Worm (Caenorhabditis elegans) whole organism, L4 larva: Measurements from ENCODE around the gene F09B12.3.
A peak's percentile ranks its signal among the peaks of the same experiment; 100 is the strongest.

Source experiments
- F10B5.3 ChIP-seq: sonication (generic microtip); optimal IDR thresholded peaks from 2 replicates; lab custom pipeline; 2016; ENCODE audit warnings: mild to moderate bottlenecking, missing genetic modification characterization, missing compliant biosample characterization
- F37D6.2 ChIP-seq: sonication (generic microtip); optimal IDR thresholded peaks from 2 replicates; lab custom pipeline; 2016; ENCODE audit warnings: mild to moderate bottlenecking, missing genetic modification characterization, missing compliant biosample characterization
- Y105C5A.15 ChIP-seq: fragments of 200-800 bp; sonication (Bioruptor generic); IDR thresholded peaks from 2 replicates; pipeline ENCODE4 v1.3.6; 2022; ENCODE audit warnings: missing genetic modification characterization, missing compliant biosample characterization
- Y5F2A.4 ChIP-seq: fragments of 200-800 bp; sonication (Bioruptor generic); optimal IDR thresholded peaks from 2 replicates; lab custom pipeline; 2018; ENCODE audit warnings: mild to moderate bottlenecking, missing genetic modification characterization, missing compliant biosample characterization
- ZK337.2 ChIP-seq: fragments of 200-800 bp; sonication (Bioruptor generic); IDR thresholded peaks from 2 replicates; pipeline ENCODE4 v1.3.6; 2022; ENCODE audit warnings: missing genetic modification reagents, missing genetic modification characterization, missing compliant biosample characterization
- aha-1 ChIP-seq: fragments of 150-350 bp; peaks from one replicate; lab custom pipeline; 2014; ENCODE audit warnings: missing biosample characterization, missing genetic modification characterization
- arid-1 ChIP-seq: fragments of 200-800 bp; sonication (Bioruptor generic); conservative IDR thresholded peaks from 2 replicates; pipeline ENCODE4 v1.3.6; 2022; ENCODE audit warnings: missing genetic modification reagents, missing genetic modification characterization, missing compliant biosample characterization
- ceh-44 ChIP-seq: fragments of 200-800 bp; sonication (Bioruptor generic); IDR thresholded peaks from 2 replicates; pipeline ENCODE4 v1.3.6; 2022; ENCODE audit warnings: missing genetic modification reagents, missing genetic modification characterization, missing compliant biosample characterization
- cey-2 ChIP-seq: sonication (generic microtip); optimal IDR thresholded peaks from 3 replicates; lab custom pipeline; 2017; ENCODE audit warnings: missing genetic modification characterization, mild to moderate bottlenecking, missing compliant biosample characterization, antibody characterized with exemption, borderline replicate concordance; ENCODE audit not compliant: insufficient read depth
- daf-16 ChIP-seq, 3 experiments: sonication (generic microtip); optimal IDR thresholded peaks; 2 replicates each; lab custom pipeline; 2016 to 2017; ENCODE audit warnings: missing genetic modification characterization in 3 of 3, missing genetic modification reagents in 3 of 3, mild to moderate bottlenecking in 2 of 3, missing compliant biosample characterization in 2 of 3, missing biosample characterization in 1 of 3, moderate library complexity in 1 of 3
- daf-19 ChIP-seq: fragments of 200-800 bp; sonication (Bioruptor generic); conservative IDR thresholded peaks from 2 replicates; pipeline ENCODE4 v1.3.6; 2022; ENCODE audit warnings: missing genetic modification characterization, missing compliant biosample characterization
- dmd-6 ChIP-seq: fragments of 200-800 bp; sonication (Bioruptor generic); IDR thresholded peaks from 2 replicates; pipeline ENCODE4 v1.3.6; 2022; ENCODE audit warnings: missing genetic modification reagents, missing genetic modification characterization, missing compliant biosample characterization
- dmd-9 ChIP-seq: fragments of 200-800 bp; sonication (Bioruptor generic); IDR thresholded peaks from 2 replicates; pipeline ENCODE4 v1.3.6; 2022; ENCODE audit warnings: missing genetic modification reagents, missing genetic modification characterization, missing compliant biosample characterization
- dve-1 ChIP-seq: sonication (generic microtip); optimal IDR thresholded peaks from 2 replicates; lab custom pipeline; 2017; ENCODE audit warnings: antibody characterized with exemption, mild to moderate bottlenecking, missing genetic modification characterization, missing compliant biosample characterization; ENCODE audit not compliant: insufficient read depth
- egl-27 ChIP-seq: sonication (generic microtip); optimal IDR thresholded peaks from 3 replicates; lab custom pipeline; 2017; ENCODE audit warnings: missing biosample characterization, missing genetic modification reagents, missing genetic modification characterization
- egl-43 ChIP-seq: fragments of 200-800 bp; sonication (Bioruptor generic); IDR thresholded peaks from 2 replicates; pipeline ENCODE4 v1.3.6; 2022; ENCODE audit warnings: missing genetic modification reagents, missing genetic modification characterization, missing compliant biosample characterization
- gei-8 ChIP-seq: fragments of 200-800 bp; sonication (Bioruptor generic); optimal IDR thresholded peaks from 2 replicates; lab custom pipeline; 2018; ENCODE audit warnings: mild to moderate bottlenecking, missing genetic modification characterization, missing compliant biosample characterization
- hlh-11 ChIP-seq: fragments of 200-800 bp; sonication (Bioruptor generic); optimal IDR thresholded peaks from 2 replicates; lab custom pipeline; 2018; ENCODE audit warnings: mild to moderate bottlenecking, missing genetic modification characterization, missing compliant biosample characterization
- hlh-30 ChIP-seq: sonication (generic microtip); optimal IDR thresholded peaks from 2 replicates; lab custom pipeline; 2017; ENCODE audit warnings: antibody characterized with exemption, mild to moderate bottlenecking, missing genetic modification characterization, missing compliant biosample characterization; ENCODE audit not compliant: insufficient read depth
- lim-7 ChIP-seq: fragments of 200-800 bp; sonication (Bioruptor generic); IDR thresholded peaks from 2 replicates; pipeline ENCODE4 v1.3.6; 2022; ENCODE audit warnings: missing genetic modification characterization, missing compliant biosample characterization
- lin-15B ChIP-seq: fragments of 150-350 bp; sonication (generic microtip); optimal IDR thresholded peaks from 3 replicates; lab custom pipeline; 2014; ENCODE audit warnings: missing biosample characterization, missing genetic modification characterization
- nhr-102 ChIP-seq: sonication (generic microtip); optimal IDR thresholded peaks from 2 replicates; lab custom pipeline; 2016; ENCODE audit warnings: mild to moderate bottlenecking, missing genetic modification characterization, moderate library complexity, missing compliant biosample characterization
- nhr-11 ChIP-seq: fragments of 150-350 bp; optimal IDR thresholded peaks from 2 replicates; lab custom pipeline; 2014; ENCODE audit warnings: missing biosample characterization, missing genetic modification characterization
- nhr-28 ChIP-seq: fragments of 150-350 bp; optimal IDR thresholded peaks from 2 replicates; lab custom pipeline; 2014; ENCODE audit warnings: missing biosample characterization, missing genetic modification characterization
- nhr-76 ChIP-seq: fragments of 150-350 bp; optimal IDR thresholded peaks from 2 replicates; lab custom pipeline; 2014; ENCODE audit warnings: missing biosample characterization, missing genetic modification characterization
- nhr-77 ChIP-seq: fragments of 150-350 bp; optimal IDR thresholded peaks from 2 replicates; lab custom pipeline; 2014; ENCODE audit warnings: missing biosample characterization, missing genetic modification characterization
- pqm-1 ChIP-seq: sonication (generic microtip); optimal IDR thresholded peaks from 2 replicates; lab custom pipeline; 2017; ENCODE audit warnings: missing biosample characterization, missing genetic modification characterization
- sdz-12 ChIP-seq: fragments of 200-800 bp; sonication (Bioruptor generic); optimal IDR thresholded peaks from 2 replicates; lab custom pipeline; 2018; ENCODE audit warnings: mild to moderate bottlenecking, missing genetic modification characterization, missing compliant biosample characterization
- snpc-1.2 ChIP-seq: fragments of 200-800 bp; sonication (Bioruptor generic); IDR thresholded peaks from 2 replicates; pipeline ENCODE4 v1.3.6; 2022; ENCODE audit warnings: missing genetic modification reagents, missing genetic modification characterization, missing compliant biosample characterization
- snpc-4 ChIP-seq: fragments of 150-350 bp; optimal IDR thresholded peaks from 2 replicates; lab custom pipeline; 2014; ENCODE audit warnings: missing biosample characterization, missing genetic modification characterization
- unc-62 ChIP-seq, 3 experiments: fragments of 150-350 bp in 1 of 3; sonication (generic microtip); optimal IDR thresholded peaks in 2 of 3; peaks in 1 of 3; 1 replicate in 1 of 3; 2 replicates in 2 of 3; lab custom pipeline; 2014 to 2017; ENCODE audit warnings: missing biosample characterization in 3 of 3, missing genetic modification characterization in 3 of 3, missing genetic modification reagents in 3 of 3, missing genotype in 1 of 3
- vab-7 ChIP-seq: fragments of 200-800 bp; sonication (Bioruptor generic); IDR thresholded peaks from 2 replicates; pipeline ENCODE4 v1.3.6; 2022; ENCODE audit warnings: missing genetic modification reagents, missing genetic modification characterization, missing compliant biosample characterization
- zag-1 ChIP-seq: fragments of 150-350 bp; optimal IDR thresholded peaks from 2 replicates; lab custom pipeline; 2014; ENCODE audit warnings: missing biosample characterization, missing genetic modification characterization
- zfp-2 ChIP-seq: sonication (generic microtip); optimal IDR thresholded peaks from 2 replicates; lab custom pipeline; 2016; ENCODE audit warnings: mild to moderate bottlenecking, missing genetic modification characterization, missing compliant biosample characterization
- zip-11 ChIP-seq: fragments of 200-800 bp; sonication (Bioruptor generic); IDR thresholded peaks from 2 replicates; pipeline ENCODE4 v1.3.6; 2022; ENCODE audit warnings: missing genetic modification characterization, missing compliant biosample characterization
- ztf-7 ChIP-seq: fragments of 150-350 bp; optimal IDR thresholded peaks from 2 replicates; lab custom pipeline; 2014; ENCODE audit warnings: missing biosample characterization, missing genetic modification characterization

Gene F09B12.3

ce11 chrX:15094973-15095372 lies 2.8 kb downstream of the F09B12.3 start, which contains the start of gene F09B12.7:
Gene F09B12.7 (minus strand): TSS chrX:15095073.
- peak in 1 of 2 experiments; percentile 73 for TF ChIP-seq unc-62 (GFP tag; optimal IDR thresholded peaks at IDR 0.05 in 1 of 2; lab: Kevin White, UChicago)
- no peak for TF ChIP-seq unc-62 (tag; optimal IDR thresholded peaks at IDR 0.05; lab: Kevin White, UChicago)
- TF ChIP-seq zip-11: no peak

- TF ChIP-seq aha-1 (peak; percentile 67), lin-15B (tag; lab: Kevin White, UChicago) (no peak), snpc-4 (tag; lab: Kevin White, UChicago) (peak; percentile 5), unc-62 (GFP tag; optimal IDR thresholded peaks at IDR 0.05 in 1 of 2; lab: Kevin White, UChicago) (peak in 1 of 2 experiments; percentile 74), unc-62 (tag; optimal IDR thresholded peaks at IDR 0.05; lab: Kevin White, UChicago) (no peak), nhr-11 (tag; lab: Kevin White, UChicago) (no peak)
Measured at ce11 chrX:15092775-15093386, 4.9 kb downstream of the F09B12.3 start.

ce11 chrX:15089123-15089522 lies 8.6 kb downstream of the F09B12.3 start, which contains the start of gene flr-4:
Gene flr-4 (plus strand): TSS chrX:15089397.
- no peak for TF ChIP-seq Y5F2A.4 (GFP tag; lab: Kevin White, UChicago)
- TF ChIP-seq arid-1 (GFP tag; lab: Robert Waterston, UW): no peak
- TF ChIP-seq zfp-2 (tag; lab: Kevin White, UChicago): no peak
- TF ChIP-seq daf-16 (GFP tag; optimal IDR thresholded peaks at IDR 0.05; lab: Kevin White, UChicago): no peak
- TF ChIP-seq daf-16 (tag; optimal IDR thresholded peaks at IDR 0.05; lab: Kevin White, UChicago): peak; percentile 33
- peak; percentile 28 for TF ChIP-seq dve-1 (tag; lab: Kevin White, UChicago)
- no peak for TF ChIP-seq dmd-9
- TF ChIP-seq hlh-11: peak; percentile 16
- no peak for TF ChIP-seq zag-1
- no peak for TF ChIP-seq F10B5.3 (tag; lab: Kevin White, UChicago)
- TF ChIP-seq nhr-102 (tag; lab: Kevin White, UChicago): no peak
- TF ChIP-seq unc-62 (GFP tag; optimal IDR thresholded peaks at IDR 0.05 in 1 of 2; lab: Kevin White, UChicago): no peak
- TF ChIP-seq unc-62 (tag; optimal IDR thresholded peaks at IDR 0.05; lab: Kevin White, UChicago): no peak
- no peak for TF ChIP-seq gei-8 (GFP tag; lab: Kevin White, UChicago)
- TF ChIP-seq egl-27 (tag; lab: Kevin White, UChicago): no peak
- TF ChIP-seq ceh-44: no peak
- TF ChIP-seq vab-7: no peak
- no peak for TF ChIP-seq cey-2
- TF ChIP-seq nhr-76 (tag; lab: Kevin White, UChicago): no peak
- TF ChIP-seq ztf-7 (tag; lab: Kevin White, UChicago): no peak
- no peak for TF ChIP-seq egl-43 (GFP tag; lab: Robert Waterston, UW)
- TF ChIP-seq pqm-1 (tag; lab: Kevin White, UChicago): peak; percentile 62
- TF ChIP-seq sdz-12 (GFP tag; lab: Kevin White, UChicago): no peak
- TF ChIP-seq nhr-28 (tag; lab: Kevin White, UChicago): peak; percentile 54
- peak; percentile 17 for TF ChIP-seq nhr-77 (tag; lab: Kevin White, UChicago)
- no peak for TF ChIP-seq F37D6.2 (tag; lab: Kevin White, UChicago)
- TF ChIP-seq snpc-1.2 (GFP tag; lab: Robert Waterston, UW): no peak
- no peak for TF ChIP-seq ZK337.2 (GFP tag; lab: Robert Waterston, UW)
- TF ChIP-seq hlh-30: peak; percentile 20
- no peak for TF ChIP-seq Y105C5A.15 (GFP tag; lab: Robert Waterston, UW)
- TF ChIP-seq daf-19 (GFP tag; lab: Robert Waterston, UW): no peak
- peak; percentile 81 for TF ChIP-seq dmd-6 (GFP tag; lab: Robert Waterston, UW)
- TF ChIP-seq lim-7: no peak
